Fruit fly (Drosophila melanogaster) S2 (cell line): ENCODE measurements around the gene GstO2.

ENCODE experiments used
- CG8478 ChIP-seq: fragments of >200 bp; optimal IDR thresholded peaks from 2 replicates; lab custom pipeline; 2018
- CTCF ChIP-seq, 2 experiments: fragments of >200 bp; optimal IDR thresholded peaks; 2 replicates each; lab custom pipeline; 2018

GstO2 gene

dm6 chr3L:8523257-8523656 is at the start of gene GstO2:
Gene GstO2 (minus strand): TSS chr3L:8523501.
- TF ChIP-seq CG8478 (lab: Kevin White, UChicago) (no peak), CTCF (optimal IDR thresholded peaks at IDR 0.05; lab: Kevin White, UChicago) (no peak)

DNA sequence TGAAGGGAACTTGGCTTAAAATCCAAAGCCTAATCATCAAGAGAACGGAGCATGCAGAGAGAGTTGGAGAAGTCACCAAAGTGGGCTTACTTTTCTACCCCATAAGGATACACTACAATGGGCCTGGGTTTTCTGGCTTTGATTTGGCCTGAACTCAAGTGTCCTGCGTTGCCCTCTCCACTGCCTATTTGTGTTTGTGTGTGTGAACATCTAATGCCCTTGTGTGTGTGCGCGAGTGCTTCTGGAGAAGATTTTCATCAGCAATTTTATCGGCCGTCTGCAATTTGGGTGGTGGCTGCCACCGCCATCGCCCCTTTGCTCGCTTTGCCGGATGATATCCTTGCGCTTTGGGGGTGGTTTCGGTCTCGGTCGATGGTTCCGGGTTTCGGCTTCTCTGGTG is 37.3 kb upstream of the GstO2 start:
- no peak for TF ChIP-seq CTCF (optimal IDR thresholded peaks at IDR 0.05; lab: Kevin White, UChicago)
- no peak for TF ChIP-seq CG8478 (lab: Kevin White, UChicago)

DNA sequence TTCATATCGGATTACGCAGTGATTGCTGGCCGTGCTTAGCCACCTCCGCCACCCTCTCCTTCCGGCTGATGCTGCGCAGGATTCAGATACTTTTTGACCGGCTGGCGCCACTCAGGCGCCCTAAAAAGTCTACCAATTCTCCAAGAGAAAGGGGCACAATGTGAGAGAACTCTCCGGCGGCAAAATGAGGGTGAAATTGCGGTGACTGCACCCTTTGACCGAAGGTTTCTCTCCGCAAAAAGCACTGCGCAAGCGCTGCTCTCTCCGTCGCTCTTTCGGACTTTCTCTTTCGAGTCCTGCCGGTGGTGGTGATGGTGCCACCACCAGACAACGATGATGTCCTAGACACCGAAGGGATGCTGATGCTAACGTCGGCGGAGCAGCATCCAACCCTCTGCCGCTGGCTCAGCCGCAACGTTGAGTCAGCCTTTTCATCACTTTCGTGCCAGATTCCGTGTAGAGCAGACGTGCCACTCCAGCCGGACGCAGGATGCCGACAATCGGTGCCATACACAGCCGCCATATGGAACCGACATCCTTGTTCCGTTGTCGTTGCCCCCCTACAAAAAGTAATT is 36.5 kb upstream of the GstO2 start:
- no peak for TF ChIP-seq CG8478 (lab: Kevin White, UChicago)
- no peak for TF ChIP-seq CTCF (optimal IDR thresholded peaks at IDR 0.05; lab: Kevin White, UChicago)

dm6 chr3L:8557018-8557417 is 33.7 kb upstream of the GstO2 start:
- TF ChIP-seq CG8478 (lab: Kevin White, UChicago): no peak
- no peak for TF ChIP-seq CTCF (optimal IDR thresholded peaks at IDR 0.05; lab: Kevin White, UChicago)

- TF ChIP-seq CG8478 (lab: Kevin White, UChicago) (no peak), CTCF (optimal IDR thresholded peaks at IDR 0.05; lab: Kevin White, UChicago) (no peak)
Observed at dm6 chr3L:8554024-8554642, 30.8 kb upstream of the GstO2 start.

DNA sequence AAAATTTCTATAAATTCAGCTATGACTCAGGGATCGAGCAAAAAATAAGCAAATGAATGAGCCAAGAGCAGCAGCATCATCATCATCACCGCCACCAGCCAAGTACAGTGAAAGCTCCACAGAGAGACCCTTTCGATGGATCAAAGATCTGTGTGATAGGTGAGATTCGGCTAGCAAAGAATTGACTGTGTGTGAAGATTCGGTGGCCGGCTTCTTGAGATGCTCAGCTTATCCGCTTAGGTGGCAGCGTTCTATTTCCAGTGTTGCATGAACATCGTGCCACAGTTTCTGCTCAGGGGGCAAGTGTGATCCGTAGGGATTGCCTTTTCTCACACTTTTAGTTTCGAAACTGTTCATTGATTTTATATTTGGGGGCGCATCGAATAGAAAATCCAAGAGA is 29.8 kb upstream of the GstO2 start:
- TF ChIP-seq CG8478 (lab: Kevin White, UChicago): no peak
- no peak for TF ChIP-seq CTCF (optimal IDR thresholded peaks at IDR 0.05; lab: Kevin White, UChicago)

dm6 chr3L:8550836-8551235 is 27.5 kb upstream of the GstO2 start:
- no peak for TF ChIP-seq CG8478 (lab: Kevin White, UChicago)
- no peak for TF ChIP-seq CTCF (optimal IDR thresholded peaks at IDR 0.05; lab: Kevin White, UChicago)

dm6 chr3L:8549183-8549890 is 26.0 kb upstream of the GstO2 start:
- no peak for TF ChIP-seq CG8478 (lab: Kevin White, UChicago)
- TF ChIP-seq CTCF (optimal IDR thresholded peaks at IDR 0.05; lab: Kevin White, UChicago): no peak

DNA sequence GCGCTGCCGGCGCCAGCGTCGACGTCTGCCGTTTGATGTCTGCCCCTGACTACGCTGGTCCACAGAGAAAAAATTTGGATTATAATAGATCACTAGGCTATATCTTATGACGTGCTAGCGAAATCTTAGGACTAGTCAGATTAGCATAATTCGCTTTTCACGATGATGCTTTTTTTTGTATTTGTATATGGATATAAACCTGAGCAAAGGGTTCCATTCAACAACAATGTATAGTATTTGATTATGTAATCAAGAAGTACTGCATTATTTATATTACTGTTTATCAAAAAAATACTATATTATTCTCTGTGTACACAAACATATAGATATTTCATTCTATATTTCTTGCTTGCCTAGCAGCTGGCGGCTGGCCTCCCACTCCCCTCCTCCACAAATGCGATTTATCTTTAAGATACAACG is 23.8 kb upstream of the GstO2 start:
- TF ChIP-seq CTCF (optimal IDR thresholded peaks at IDR 0.05; lab: Kevin White, UChicago) (no peak), CG8478 (lab: Kevin White, UChicago) (no peak)

DNA sequence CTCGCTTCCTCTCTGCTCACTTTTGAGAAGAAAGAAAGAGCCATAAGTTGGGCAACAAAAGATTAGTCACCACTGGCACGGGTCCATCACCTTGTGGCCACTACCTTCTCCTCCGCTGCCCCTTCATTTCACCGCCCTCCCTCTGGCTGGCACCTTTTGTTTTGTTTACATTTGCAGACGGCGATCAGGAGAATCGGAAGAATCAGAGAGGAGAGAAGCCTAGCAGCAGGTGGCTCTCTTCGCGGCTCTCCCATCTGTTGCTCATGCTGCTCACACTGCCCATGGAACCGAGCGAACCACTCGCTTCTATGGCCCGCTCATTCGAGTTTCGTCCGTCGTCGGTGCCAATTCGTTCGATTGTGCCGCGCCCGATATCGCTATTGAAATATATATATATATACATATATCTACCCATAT is 23.1 kb upstream of the GstO2 start:
- TF ChIP-seq CG8478 (lab: Kevin White, UChicago) (no peak), CTCF (optimal IDR thresholded peaks at IDR 0.05; lab: Kevin White, UChicago) (no peak)

DNA sequence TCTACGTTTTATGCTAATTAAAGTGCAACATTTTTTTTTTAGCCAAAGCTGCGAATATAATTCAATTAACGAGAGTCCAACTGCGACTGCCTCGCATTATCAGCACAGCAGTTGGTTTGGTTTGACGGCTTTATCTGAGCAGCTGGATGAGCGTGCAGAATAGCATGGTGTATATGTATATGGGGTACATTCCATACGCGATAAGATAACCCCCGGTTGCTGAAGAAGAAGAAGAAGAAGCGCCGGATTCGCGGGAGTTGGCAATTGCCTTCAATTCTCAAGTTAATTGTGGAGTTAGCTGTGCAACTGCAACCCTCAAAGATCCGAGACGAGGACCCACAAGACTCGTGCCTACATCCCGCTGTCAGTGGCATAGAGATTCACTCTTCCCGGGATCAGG is 22.2 kb upstream of the GstO2 start:
- no peak for TF ChIP-seq CG8478 (lab: Kevin White, UChicago)
- no peak for TF ChIP-seq CTCF (optimal IDR thresholded peaks at IDR 0.05; lab: Kevin White, UChicago)

DNA sequence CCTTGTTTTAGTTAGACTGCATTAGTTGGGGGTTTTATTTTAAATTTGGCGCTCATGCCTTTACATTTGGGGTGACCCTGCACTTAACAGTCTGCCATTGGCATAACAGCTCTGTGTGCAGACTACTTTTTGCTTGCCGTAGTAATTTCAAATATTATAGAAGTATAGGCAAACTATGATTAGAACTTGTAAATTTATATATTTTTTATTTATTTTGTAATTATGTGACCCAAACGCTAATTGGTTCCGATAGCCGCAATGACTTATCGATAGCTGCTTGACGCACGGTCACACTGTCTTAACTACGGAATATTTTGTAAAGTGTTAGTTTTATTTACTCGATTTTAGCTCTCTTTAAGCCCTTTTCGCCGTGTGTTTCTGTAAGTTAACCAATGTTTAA is 21.4 kb upstream of the GstO2 start, which contains the start of gene rhea:
rhea (plus strand) TSS at position 292 of the 400 bp plus-strand sequence.
- TF ChIP-seq CTCF (optimal IDR thresholded peaks at IDR 0.05; lab: Kevin White, UChicago): no peak
- no peak for TF ChIP-seq CG8478 (lab: Kevin White, UChicago)

dm6 chr3L:8543866-8544265 is 20.6 kb upstream of the GstO2 start:
- TF ChIP-seq CTCF (optimal IDR thresholded peaks at IDR 0.05; lab: Kevin White, UChicago): no peak
- no peak for TF ChIP-seq CG8478 (lab: Kevin White, UChicago)

DNA sequence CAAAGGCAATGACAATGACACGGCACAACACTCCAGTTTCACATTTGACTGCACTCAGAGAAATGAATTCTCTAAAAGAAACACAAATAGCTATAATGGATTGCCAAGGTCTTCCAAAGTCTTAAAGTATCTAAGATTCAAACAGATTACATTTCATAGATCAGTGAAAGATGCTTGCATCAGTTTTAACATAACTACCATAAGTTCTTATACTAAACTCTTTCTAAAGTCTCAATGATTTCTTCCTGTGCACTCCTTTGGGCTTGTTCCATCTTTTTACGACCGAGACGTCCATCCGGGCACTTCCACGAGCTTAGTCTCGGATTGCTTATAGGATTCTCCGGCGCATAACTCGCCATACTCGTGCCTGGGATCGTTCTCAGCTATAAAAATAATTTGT is 18.9 kb upstream of the GstO2 start:
- TF ChIP-seq CG8478 (lab: Kevin White, UChicago) (no peak), CTCF (optimal IDR thresholded peaks at IDR 0.05; lab: Kevin White, UChicago) (no peak)

DNA sequence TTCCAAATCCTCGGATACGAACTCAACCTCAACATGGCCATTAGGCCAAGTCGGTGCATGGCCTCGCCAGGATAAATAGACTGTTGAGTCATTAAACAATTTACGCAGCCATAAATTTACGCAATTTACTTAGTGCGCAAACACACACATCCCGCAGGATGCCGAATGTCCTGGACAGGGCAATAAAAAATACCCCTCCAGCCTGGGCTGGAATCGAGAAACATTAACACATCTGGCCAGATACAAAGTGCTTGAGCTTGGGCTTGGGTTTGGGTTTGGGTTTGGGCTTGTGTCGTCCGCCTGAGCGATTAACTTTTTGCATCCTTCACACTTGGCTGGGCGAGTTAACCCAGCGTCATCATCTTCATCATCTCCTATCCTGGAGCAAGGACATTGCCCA is 18.4 kb upstream of the GstO2 start:
- no peak for TF ChIP-seq CTCF (optimal IDR thresholded peaks at IDR 0.05; lab: Kevin White, UChicago)
- TF ChIP-seq CG8478 (lab: Kevin White, UChicago): no peak
